Fruit fly (Drosophila melanogaster): ENCODE measurements around the gene CG12885.

DNA sequence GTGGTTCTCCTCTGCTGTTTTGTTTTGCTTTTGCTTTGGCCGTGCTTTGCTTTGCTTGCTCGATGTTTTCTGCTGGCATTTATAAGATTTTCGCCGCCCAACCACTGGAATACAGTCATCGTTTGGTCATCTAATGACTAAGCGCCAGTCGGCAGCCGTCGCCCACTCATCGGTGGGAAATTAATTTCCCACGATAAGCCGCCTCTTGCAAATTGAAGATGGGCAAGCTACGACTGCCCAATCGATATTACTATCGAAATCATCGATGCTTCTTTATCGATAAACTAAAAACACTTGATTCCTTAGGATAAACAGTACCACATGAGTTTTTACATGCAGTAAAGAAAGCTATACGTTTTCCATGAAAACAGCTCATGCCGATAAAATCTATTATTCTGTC, 50.0 kb downstream of the CG12885 start:
- no peak for TF ChIP-seq psq (optimal IDR thresholded peaks at IDR 0.05)
- TF ChIP-seq ttk (optimal IDR thresholded peaks at IDR 0.05) = no peak

Data from Kc167 (cell line).